Worm (Caenorhabditis elegans): ENCODE data around the gene E03H12.4.

Gene E03H12.4

ce11 chrIV:5033276-5033675 lies 50.9 kb downstream of the E03H12.4 start, which contains the start of gene C09B9.4:
C09B9.4 (minus strand) TSS chrIV:5033376.
- TF ChIP-seq ceh-14 (tag; optimal IDR thresholded peaks at IDR 0.05) (no peak), unc-42 (tag; optimal IDR thresholded peaks at IDR 0.05) (no peak), C38D4.7 (GFP tag; optimal IDR thresholded peaks at IDR 0.05) (no peak), ceh-18 (tag; optimal IDR thresholded peaks at IDR 0.05) (no peak), ceh-24 (tag; optimal IDR thresholded peaks at IDR 0.05) (no peak), pros-1 (tag; optimal IDR thresholded peaks at IDR 0.05) (no peak), unc-86 (tag; optimal IDR thresholded peaks at IDR 0.05) (no peak), hlh-13 (GFP tag; optimal IDR thresholded peaks at IDR 0.05) (no peak), pax-1 (tag; optimal IDR thresholded peaks at IDR 0.05) (no peak), ceh-30 (tag; optimal IDR thresholded peaks at IDR 0.05) (no peak), ceh-34 (tag; optimal IDR thresholded peaks at IDR 0.05) (no peak), gmeb-2 (tag; optimal IDR thresholded peaks at IDR 0.05) (no peak)

Measured in whole organism, late embryonic.